Fruit fly (Drosophila melanogaster) S2 (cell line): ENCODE data around the gene Jon66Cii.

Source experiments
- CG8478 ChIP-seq: fragments of >200 bp; optimal IDR thresholded peaks from 2 replicates; lab custom pipeline; 2018
- CTCF ChIP-seq, 2 experiments: fragments of >200 bp; optimal IDR thresholded peaks; 2 replicates each; lab custom pipeline; 2018

- TF ChIP-seq CG8478 (lab: Kevin White, UChicago) (no peak), CTCF (optimal IDR thresholded peaks at IDR 0.05; lab: Kevin White, UChicago) (no peak)
These were observed 22.5 kb downstream of the Jon66Cii start for dm6 chr3L:8370922-8371321.
